Worm (Caenorhabditis elegans): ENCODE data around the gene acl-1.

acl-1 gene

DNA sequence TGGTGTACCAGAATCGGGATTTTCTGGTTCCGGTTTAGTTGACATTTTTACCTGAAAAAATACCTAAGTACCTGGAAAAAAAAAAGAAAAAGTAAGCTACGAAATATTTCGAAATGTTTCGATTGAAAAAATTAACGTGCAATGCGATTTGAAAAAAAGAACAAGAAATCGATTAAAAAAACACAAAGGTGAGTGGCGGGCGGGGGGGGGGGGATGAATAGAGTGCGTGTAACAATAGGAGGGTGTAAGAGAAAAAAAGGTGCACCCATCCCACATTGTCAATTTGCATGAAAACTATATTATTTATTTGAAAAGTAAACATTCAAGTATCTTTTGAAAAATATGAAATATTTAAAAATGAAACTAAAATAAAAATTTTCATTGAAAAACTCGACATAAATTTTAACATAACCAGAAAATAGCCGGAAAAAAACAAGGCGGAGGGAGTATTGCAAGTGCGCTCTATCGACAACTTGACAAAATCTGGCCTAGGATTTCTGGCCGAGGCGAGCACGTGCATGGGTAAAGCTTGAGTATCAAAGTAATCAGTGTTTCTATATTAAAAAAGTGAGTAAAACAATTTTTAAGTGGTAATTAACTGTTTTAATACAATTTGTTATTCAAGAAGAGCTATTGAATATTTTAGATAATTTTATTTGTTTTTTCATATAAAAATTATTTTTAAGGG, 16.3 kb downstream of the acl-1 start, which contains the start of the genes csb-1 and F53H4.4:
csb-1 (minus strand) TSS at position 51 of the 688 bp plus-strand sequence.
F53H4.4 (plus strand) TSS at position 520 of the 688 bp plus-strand sequence.
- TF ChIP-seq pbrm-1 (GFP tag; IDR thresholded peaks at IDR 0.05) (no peak), D2030.7 (GFP tag; IDR thresholded peaks at IDR 0.05) (no peak), zfh-2 (GFP tag; conservative IDR thresholded peaks at IDR 0.05) (no peak), Y95B8A.8 (GFP tag; IDR thresholded peaks at IDR 0.05) (no peak), ztf-3 (GFP tag; optimal IDR thresholded peaks at IDR 0.05) (no peak), gei-17 (GFP tag; optimal IDR thresholded peaks at IDR 0.05) (no peak), nhr-120 (GFP tag; IDR thresholded peaks at IDR 0.05) (no peak), fkh-3 (tag; optimal IDR thresholded peaks at IDR 0.05) (no peak), K12H6.12 (tag; optimal IDR thresholded peaks at IDR 0.05) (peak; percentile 23), snpc-3.4 (tag; optimal IDR thresholded peaks at IDR 0.05) (no peak), somi-1 (GFP tag; optimal IDR thresholded peaks at IDR 0.05) (no peak), attf-6 (GFP tag; IDR thresholded peaks at IDR 0.05) (no peak), cebp-1 (GFP tag; IDR thresholded peaks at IDR 0.05) (no peak), cebp-1 (tag; optimal IDR thresholded peaks at IDR 0.05) (peak; percentile 58), ceh-91 (GFP tag; IDR thresholded peaks at IDR 0.05) (no peak), F57A8.1 (GFP tag; optimal IDR thresholded peaks at IDR 0.05) (no peak), Y67H2A.10 (GFP tag; conservative IDR thresholded peaks at IDR 0.05) (no peak), dox-1 (GFP tag; IDR thresholded peaks at IDR 0.05) (peak; percentile 83), let-526 (GFP tag; IDR thresholded peaks at IDR 0.05) (no peak), C17E4.6 (GFP tag; IDR thresholded peaks at IDR 0.05) (no peak), nhr-179 (tag; optimal IDR thresholded peaks at IDR 0.05) (no peak), B0019.2 (GFP tag; conservative IDR thresholded peaks at IDR 0.05) (no peak), let-607 (tag; optimal IDR thresholded peaks at IDR 0.05) (peak in 1 of 2 experiments; percentile 66), lir-1 (GFP tag; conservative IDR thresholded peaks at IDR 0.05) (no peak), efl-1 (GFP tag; optimal IDR thresholded peaks at IDR 0.05) (no peak), F33H1.4 (GFP tag; IDR thresholded peaks at IDR 0.05) (no peak), cebp-2 (GFP tag; IDR thresholded peaks at IDR 0.05) (no peak), lin-26 (GFP tag; IDR thresholded peaks at IDR 0.05) (no peak), him-1 (tag; optimal IDR thresholded peaks at IDR 0.05) (no peak), madf-6 (GFP tag; IDR thresholded peaks at IDR 0.05) (no peak), T07F8.4 (tag; optimal IDR thresholded peaks at IDR 0.05) (no peak), aptf-2 (GFP tag; conservative IDR thresholded peaks at IDR 0.05) (no peak), ama-1 (optimal IDR thresholded peaks at IDR 0.05) (no peak), ama-1 (GFP tag; optimal IDR thresholded peaks at IDR 0.05) (no peak), madf-8 (GFP tag; conservative IDR thresholded peaks at IDR 0.05) (no peak), ztf-6 (GFP tag; IDR thresholded peaks at IDR 0.05) (no peak), Y53F4B.3 (GFP tag; IDR thresholded peaks at IDR 0.05) (no peak), lin-54 (GFP tag; optimal IDR thresholded peaks at IDR 0.05) (no peak), C06A6.2 (GFP tag; conservative IDR thresholded peaks at IDR 0.05) (no peak), lin-40 (tag; optimal IDR thresholded peaks at IDR 0.05) (peak; percentile 55), F55B11.4 (tag; optimal IDR thresholded peaks at IDR 0.05; ENCODE audit: borderline replicate concordance, insufficient read depth) (no peak), F37B4.10 (GFP tag; IDR thresholded peaks at IDR 0.05) (no peak), egl-44 (GFP tag; IDR thresholded peaks at IDR 0.05) (no peak), rcor-1 (GFP tag; IDR thresholded peaks at IDR 0.05) (no peak), sdz-38 (tag; optimal IDR thresholded peaks at IDR 0.05) (no peak), snpc-4 (GFP tag; optimal IDR thresholded peaks at IDR 0.05) (no peak), snpc-4 (tag; optimal IDR thresholded peaks at IDR 0.05) (peak in 3 of 4 experiments; percentile 35 to 48 (median 40)), die-1 (tag; optimal IDR thresholded peaks at IDR 0.05) (no peak), aptf-3 (GFP tag; IDR thresholded peaks at IDR 0.05) (no peak)

Data from whole organism, young adult.